Fruit fly (Drosophila melanogaster) whole organism, prepupa: ENCODE results near the gene RNF220.
A peak's percentile ranks its signal among the peaks of the same experiment; 100 is the strongest.

ENCODE experiments used
- CG10631 ChIP-seq: fragments of 200-800 bp; sonication (Bioruptor generic); optimal IDR thresholded peaks from 2 replicates; lab custom pipeline; 2016; ENCODE audit warnings: missing biosample characterization, missing genetic modification characterization
- CG10669 ChIP-seq: fragments of 200-800 bp; sonication (Bioruptor generic); optimal IDR thresholded peaks from 3 replicates; lab custom pipeline; 2018; ENCODE audit warnings: missing biosample characterization, mild to moderate bottlenecking, missing genetic modification characterization, moderate library complexity
- CG11294 ChIP-seq: fragments of 200-800 bp; sonication (Bioruptor generic); IDR thresholded peaks from 2 replicates; pipeline ENCODE4 v1.3.6; 2022; ENCODE audit warnings: missing biosample characterization, missing genetic modification characterization
- CG11762 ChIP-seq: fragments of 200-800 bp; sonication (Bioruptor generic); optimal IDR thresholded peaks from 3 replicates; lab custom pipeline; 2016; ENCODE audit warnings: missing biosample characterization, missing genetic modification characterization; ENCODE audit not compliant: insufficient read depth
- CG11902 ChIP-seq: fragments of 200-800 bp; sonication (Bioruptor generic); optimal IDR thresholded peaks from 3 replicates; lab custom pipeline; 2016; ENCODE audit warnings: missing biosample characterization, missing genetic modification characterization
- CG15336 ChIP-seq: fragments of 200-800 bp; sonication (Bioruptor generic); IDR thresholded peaks from 2 replicates; pipeline ENCODE4 v1.3.6; 2022; ENCODE audit warnings: missing biosample characterization, missing genetic modification characterization
- CG16779 ChIP-seq: fragments of 200-800 bp; sonication (Bioruptor generic); optimal IDR thresholded peaks from 3 replicates; lab custom pipeline; 2017; ENCODE audit warnings: missing biosample characterization, mild to moderate bottlenecking, missing genetic modification characterization
- CG3032 ChIP-seq: fragments of 200-800 bp; optimal IDR thresholded peaks from 2 replicates; lab custom pipeline; 2019; ENCODE audit warnings: missing biosample characterization, mild to moderate bottlenecking, missing genetic modification characterization, moderate library complexity
- CG31627 ChIP-seq: fragments of 200-800 bp; sonication (Bioruptor generic); optimal IDR thresholded peaks from 3 replicates; lab custom pipeline; 2016; ENCODE audit warnings: missing biosample characterization, missing genetic modification characterization
- CG32006 ChIP-seq: fragments of 200-800 bp; sonication (Bioruptor generic); optimal IDR thresholded peaks from 3 replicates; lab custom pipeline; 2017; ENCODE audit warnings: missing biosample characterization, mild to moderate bottlenecking, missing genetic modification characterization
- CG3919 ChIP-seq: fragments of 200-800 bp; sonication (Bioruptor generic); optimal IDR thresholded peaks from 3 replicates; lab custom pipeline; 2016; ENCODE audit warnings: missing biosample characterization, missing genetic modification characterization
- CG4318 ChIP-seq: fragments of 200-800 bp; sonication (Bioruptor generic); optimal IDR thresholded peaks from 3 replicates; lab custom pipeline; 2017; ENCODE audit warnings: missing biosample characterization, mild to moderate bottlenecking, missing genetic modification characterization
- CG6163 ChIP-seq: fragments of 200-800 bp; sonication (Bioruptor generic); IDR thresholded peaks from 3 replicates; pipeline ENCODE4 v1.3.6; 2022; ENCODE audit warnings: missing biosample characterization, missing genetic modification characterization
- CG6276 ChIP-seq: fragments of 200-800 bp; sonication (Bioruptor generic); optimal IDR thresholded peaks from 2 replicates; lab custom pipeline; 2017; ENCODE audit warnings: missing biosample characterization, mild to moderate bottlenecking, missing genetic modification characterization
- CG6792 ChIP-seq: fragments of 200-800 bp; sonication (Bioruptor generic); optimal IDR thresholded peaks from 3 replicates; lab custom pipeline; 2016; ENCODE audit warnings: missing biosample characterization, missing genetic modification characterization
- CG6808 ChIP-seq: fragments of 200-800 bp; sonication (Bioruptor generic); optimal IDR thresholded peaks from 3 replicates; lab custom pipeline; 2017; ENCODE audit warnings: missing biosample characterization, missing genetic modification characterization, mild to moderate bottlenecking, moderate library complexity, missing genetic modification reagents
- CG6854 ChIP-seq: fragments of 200-800 bp; sonication (Bioruptor generic); optimal IDR thresholded peaks from 2 replicates; lab custom pipeline; 2017; ENCODE audit warnings: missing biosample characterization, mild to moderate bottlenecking, missing genetic modification characterization
- CG7368 ChIP-seq: fragments of 200-800 bp; sonication (Bioruptor generic); optimal IDR thresholded peaks from 3 replicates; lab custom pipeline; 2016; ENCODE audit warnings: missing biosample characterization, missing genetic modification characterization
- CG8119 ChIP-seq: fragments of 200-800 bp; sonication (Bioruptor generic); IDR thresholded peaks from 3 replicates; pipeline ENCODE4 v1.3.6; 2022; ENCODE audit warnings: missing biosample characterization, missing genetic modification characterization
- CG8319 ChIP-seq: fragments of 200-800 bp; sonication (Bioruptor generic); optimal IDR thresholded peaks from 3 replicates; lab custom pipeline; 2016; ENCODE audit warnings: missing biosample characterization, missing genetic modification characterization
- CG8632 ChIP-seq: fragments of 200-800 bp; sonication (Bioruptor generic); optimal IDR thresholded peaks from 3 replicates; lab custom pipeline; 2016; ENCODE audit warnings: missing biosample characterization, missing genetic modification characterization
- CG9139 ChIP-seq: fragments of 200-800 bp; sonication (Bioruptor generic); optimal IDR thresholded peaks from 3 replicates; lab custom pipeline; 2017; ENCODE audit warnings: missing biosample characterization, mild to moderate bottlenecking, missing genetic modification characterization
- Eip75B ChIP-seq: fragments of 200-800 bp; sonication (Bioruptor generic); optimal IDR thresholded peaks from 3 replicates; lab custom pipeline; 2016; ENCODE audit warnings: missing biosample characterization, missing genetic modification characterization
- Eip78C ChIP-seq: fragments of 200-800 bp; sonication (Bioruptor generic); peaks from one replicate; lab custom pipeline; 2016; ENCODE audit warnings: missing biosample characterization, missing genetic modification characterization
- Ets21C ChIP-seq: fragments of 200-800 bp; sonication (Bioruptor generic); optimal IDR thresholded peaks from 3 replicates; lab custom pipeline; 2016; ENCODE audit warnings: missing biosample characterization, missing genetic modification characterization
- Ets96B ChIP-seq: fragments of 200-800 bp; optimal IDR thresholded peaks from 2 replicates; lab custom pipeline; 2019; ENCODE audit warnings: missing biosample characterization, mild to moderate bottlenecking, missing genetic modification characterization, moderate library complexity
- Gug ChIP-seq: fragments of 200-800 bp; sonication (Bioruptor generic); IDR thresholded peaks from 2 replicates; pipeline ENCODE4 v1.3.6; 2022; ENCODE audit warnings: missing biosample characterization, missing genetic modification characterization
- Hr38 ChIP-seq: sonication (Bioruptor generic); optimal IDR thresholded peaks from 2 replicates; lab custom pipeline; 2016; ENCODE audit warnings: missing biosample characterization, missing genetic modification characterization
- Hr39 ChIP-seq: fragments of 200-800 bp; sonication (Bioruptor generic); optimal IDR thresholded peaks from 2 replicates; lab custom pipeline; 2016; ENCODE audit warnings: missing biosample characterization, missing genetic modification characterization
- Hr4 ChIP-seq: fragments of 200-800 bp; sonication (Bioruptor generic); optimal IDR thresholded peaks from 3 replicates; lab custom pipeline; 2016; ENCODE audit warnings: missing biosample characterization, missing genetic modification characterization
- Lpt ChIP-seq: fragments of 200-800 bp; sonication (Bioruptor generic); optimal IDR thresholded peaks from 3 replicates; lab custom pipeline; 2016; ENCODE audit warnings: missing biosample characterization, missing genetic modification characterization
- OdsH ChIP-seq: fragments of 200-800 bp; sonication (Bioruptor generic); optimal IDR thresholded peaks from 3 replicates; lab custom pipeline; 2016; ENCODE audit warnings: missing biosample characterization, missing genetic modification characterization
- Smox ChIP-seq: fragments of 200-800 bp; sonication (Bioruptor generic); optimal IDR thresholded peaks from 3 replicates; lab custom pipeline; 2016; ENCODE audit warnings: missing biosample characterization, missing genetic modification characterization
- Sox102F ChIP-seq: fragments of 200-800 bp; sonication (Bioruptor generic); optimal IDR thresholded peaks from 2 replicates; lab custom pipeline; 2016; ENCODE audit warnings: missing biosample characterization, mild to moderate bottlenecking, missing genetic modification characterization
- Sox14 ChIP-seq: fragments of 200-800 bp; sonication (Bioruptor generic); optimal IDR thresholded peaks from 3 replicates; lab custom pipeline; 2016; ENCODE audit warnings: missing biosample characterization, missing genetic modification characterization
- Sox15 ChIP-seq: fragments of 200-800 bp; sonication (Bioruptor generic); optimal IDR thresholded peaks from 3 replicates; lab custom pipeline; 2016; ENCODE audit warnings: missing biosample characterization, missing genetic modification characterization
- achi ChIP-seq: fragments of 200-800 bp; sonication (Bioruptor generic); optimal IDR thresholded peaks from 3 replicates; lab custom pipeline; 2016; ENCODE audit warnings: missing biosample characterization, missing genetic modification characterization
- acj6 ChIP-seq: fragments of 200-800 bp; sonication (Bioruptor generic); optimal IDR thresholded peaks from 3 replicates; lab custom pipeline; 2016; ENCODE audit warnings: missing biosample characterization, missing genetic modification characterization
- dac ChIP-seq: fragments of 200-800 bp; sonication (Bioruptor generic); optimal IDR thresholded peaks from 2 replicates; lab custom pipeline; 2017; ENCODE audit warnings: missing biosample characterization, mild to moderate bottlenecking, missing genetic modification characterization
- dsx ChIP-seq: fragments of 200-800 bp; optimal IDR thresholded peaks from 3 replicates; lab custom pipeline; 2019; ENCODE audit warnings: missing biosample characterization, mild to moderate bottlenecking, missing genetic modification characterization, moderate library complexity; ENCODE audit not compliant: poor library complexity, severe bottlenecking
- esn ChIP-seq: fragments of 200-800 bp; sonication (Bioruptor generic); optimal IDR thresholded peaks from 2 replicates; lab custom pipeline; 2016; ENCODE audit warnings: missing biosample characterization, mild to moderate bottlenecking, missing genetic modification characterization, moderate library complexity
- fd59A ChIP-seq: fragments of 200-800 bp; sonication (Bioruptor generic); optimal IDR thresholded peaks from 2 replicates; lab custom pipeline; 2017; ENCODE audit warnings: missing biosample characterization, mild to moderate bottlenecking, missing genetic modification characterization, missing genetic modification reagents
- fd85E ChIP-seq: fragments of 200-800 bp; sonication (Bioruptor generic); optimal IDR thresholded peaks from 3 replicates; lab custom pipeline; 2016; ENCODE audit warnings: missing biosample characterization, missing genetic modification characterization
- fkh ChIP-seq: fragments of 200-800 bp; sonication (Bioruptor generic); optimal IDR thresholded peaks from 3 replicates; lab custom pipeline; 2017; ENCODE audit warnings: missing biosample characterization, mild to moderate bottlenecking, missing genetic modification characterization, moderate library complexity
- net ChIP-seq: fragments of 200-800 bp; sonication (Bioruptor generic); optimal IDR thresholded peaks from 3 replicates; lab custom pipeline; 2016; ENCODE audit warnings: missing biosample characterization, missing genetic modification characterization
- pdm3 ChIP-seq: fragments of 200-800 bp; sonication (Bioruptor generic); optimal IDR thresholded peaks from 3 replicates; lab custom pipeline; 2016; ENCODE audit warnings: missing biosample characterization, missing genetic modification characterization
- salr ChIP-seq, 2 experiments: fragments of 200-800 bp; sonication (Bioruptor generic); optimal IDR thresholded peaks; 3 replicates each; lab custom pipeline; 2016 to 2018; ENCODE audit warnings: missing biosample characterization in 2 of 2, missing genetic modification characterization in 2 of 2, mild to moderate bottlenecking in 1 of 2
- spab ChIP-seq: fragments of 200-800 bp; sonication (Bioruptor generic); optimal IDR thresholded peaks from 2 replicates; lab custom pipeline; 2017; ENCODE audit warnings: missing biosample characterization, mild to moderate bottlenecking, missing genetic modification characterization, missing genetic modification reagents
- ss ChIP-seq, 2 experiments: fragments of 200-800 bp; sonication (Bioruptor generic); optimal IDR thresholded peaks; 2 replicates in 1 of 2; 3 replicates in 1 of 2; lab custom pipeline; 2017 to 2018; ENCODE audit warnings: mild to moderate bottlenecking in 2 of 2, missing biosample characterization in 2 of 2, missing genetic modification characterization in 2 of 2, moderate library complexity in 1 of 2
- svp ChIP-seq: fragments of 200-800 bp; sonication (Bioruptor generic); peaks from one replicate; lab custom pipeline; 2016; ENCODE audit warnings: missing biosample characterization, missing genetic modification characterization
- topi ChIP-seq: fragments of 200-800 bp; sonication (Bioruptor generic); optimal IDR thresholded peaks from 3 replicates; lab custom pipeline; 2016; ENCODE audit warnings: missing biosample characterization, missing genetic modification characterization
- vri ChIP-seq: fragments of 200-800 bp; sonication (Bioruptor generic); optimal IDR thresholded peaks from 3 replicates; lab custom pipeline; 2016; ENCODE audit warnings: missing biosample characterization, mild to moderate bottlenecking, missing genetic modification characterization

The RNF220 gene

dm6 chr3R:22686336-22686874, 39.8 kb downstream of the RNF220 start, which contains the start of the genes Gclm and CG17625:
TSS of gene Gclm (minus strand) at chr3R:22686510.
TSS of gene CG17625 (plus strand) at chr3R:22686849.
- TF ChIP-seq CG31627 (GFP tag; lab: Kevin White, UChicago) (peak; percentile 33), CG6808 (GFP tag; lab: Kevin White, UChicago) (no peak), svp (GFP tag; lab: Kevin White, UChicago) (peak; percentile 81), esn (GFP tag; lab: Kevin White, UChicago) (peak; percentile 67), OdsH (GFP tag; lab: Kevin White, UChicago) (no peak), CG4318 (GFP tag; lab: Kevin White, UChicago) (no peak), topi (GFP tag; lab: Kevin White, UChicago) (peak; percentile 45), CG6163 (GFP tag; lab: Robert Waterston, UW) (peak; percentile 47; the same call in 2 of the 3 replicates), Hr39 (GFP tag; lab: Kevin White, UChicago) (no peak), CG3032 (tag; lab: Kevin White, UChicago) (peak; percentile 27), CG6276 (GFP tag; lab: Kevin White, UChicago) (no peak), Sox15 (GFP tag; lab: Kevin White, UChicago) (no peak), Ets21C (GFP tag; lab: Kevin White, UChicago) (no peak), ss (GFP tag; optimal IDR thresholded peaks at IDR 0.05; lab: Kevin White, UChicago) (peak; percentile 42 to 56), CG10669 (GFP tag; lab: Kevin White, UChicago) (no peak), net (peak; percentile 56), Lpt (GFP tag; lab: Kevin White, UChicago) (no peak), Sox102F (GFP tag; lab: Kevin White, UChicago) (peak; percentile 56), CG32006 (GFP tag; lab: Kevin White, UChicago) (no peak), achi (GFP tag; lab: Kevin White, UChicago) (peak; percentile 90), CG3919 (peak; percentile 51), CG6854 (peak; percentile 73), salr (GFP tag; optimal IDR thresholded peaks at IDR 0.05; lab: Kevin White, UChicago) (no peak), Eip78C (no peak), CG11902 (GFP tag; lab: Kevin White, UChicago) (no peak), pdm3 (GFP tag; lab: Kevin White, UChicago) (peak; percentile 56), CG10631 (GFP tag; lab: Kevin White, UChicago) (peak; percentile 50), Ets96B (tag; lab: Kevin White, UChicago) (peak; percentile 14), CG8632 (peak; percentile 1), Hr4 (no peak), spab (GFP tag; lab: Kevin White, UChicago) (no peak), fkh (GFP tag; lab: Kevin White, UChicago) (peak; percentile 4), CG9139 (peak; percentile 35), dac (GFP tag; lab: Kevin White, UChicago) (no peak), Hr38 (no peak), vri (no peak), Eip75B (GFP tag; lab: Kevin White, UChicago) (peak; percentile 39), Gug (no peak), acj6 (GFP tag; lab: Kevin White, UChicago) (peak; percentile 20), CG8119 (GFP tag; lab: Robert Waterston, UW) (peak; percentile 13; the same call in 1 of the 3 replicates), CG11762 (GFP tag; lab: Kevin White, UChicago) (no peak), CG15336 (GFP tag; lab: Robert Waterston, UW) (no peak; the same call in 1 of the 2 replicates), fd59A (no peak), fd85E (GFP tag; lab: Kevin White, UChicago) (no peak), CG16779 (tag; lab: Kevin White, UChicago) (no peak), CG8319 (no peak), CG11294 (GFP tag; lab: Robert Waterston, UW) (no peak), dsx (GFP tag; lab: Kevin White, UChicago) (peak; percentile 57), CG7368 (GFP tag; lab: Kevin White, UChicago) (no peak), Smox (GFP tag; lab: Kevin White, UChicago) (no peak), CG6792 (GFP tag; lab: Kevin White, UChicago) (peak; percentile 37), Sox14 (GFP tag; lab: Kevin White, UChicago) (peak; percentile 38)
